Worm (Caenorhabditis elegans) whole organism, L1 larva: ENCODE measurements around the gene odd-1.

Experiments used
- C04F5.9 ChIP-seq: sonication (generic microtip); optimal IDR thresholded peaks from 2 replicates; lab custom pipeline; 2016; ENCODE audit warnings: missing genetic modification characterization, missing compliant biosample characterization
- C16A3.4 ChIP-seq: fragments of 150-350 bp; optimal IDR thresholded peaks from 2 replicates; lab custom pipeline; 2014; ENCODE audit warnings: missing biosample characterization, missing genetic modification characterization
- alr-1 ChIP-seq: fragments of 200-800 bp; sonication (Bioruptor generic); optimal IDR thresholded peaks from 2 replicates; lab custom pipeline; 2018; ENCODE audit warnings: borderline replicate concordance, mild to moderate bottlenecking, missing genetic modification characterization, missing compliant biosample characterization
- aly-2 ChIP-seq: fragments of 150-350 bp; optimal IDR thresholded peaks from 2 replicates; lab custom pipeline; 2014; ENCODE audit warnings: missing biosample characterization, missing genetic modification characterization
- ama-1 ChIP-seq: fragments of 150-350 bp; optimal IDR thresholded peaks from 2 replicates; lab custom pipeline; 2014
- blmp-1 ChIP-seq: fragments of 150-350 bp; optimal IDR thresholded peaks from 2 replicates; lab custom pipeline; 2014; ENCODE audit warnings: missing biosample characterization, missing genetic modification characterization
- ceh-88 ChIP-seq: fragments of 200-800 bp; sonication (Bioruptor generic); IDR thresholded peaks from 2 replicates; pipeline ENCODE4 v1.3.6; 2022; ENCODE audit warnings: missing genetic modification characterization, missing compliant biosample characterization
- ceh-90 ChIP-seq: sonication (generic microtip); optimal IDR thresholded peaks from 2 replicates; lab custom pipeline; 2016; ENCODE audit warnings: missing genetic modification characterization, missing compliant biosample characterization
- dpl-1 ChIP-seq, 3 experiments: fragments of 150-350 bp in 2 of 3; sonication (generic microtip) in 1 of 3; optimal IDR thresholded peaks; 2 replicates each; lab custom pipeline; 2014 to 2017; ENCODE audit warnings: missing biosample characterization in 3 of 3, missing genetic modification characterization in 3 of 3, missing genetic modification reagents in 3 of 3
- dsc-1 ChIP-seq: sonication (generic microtip); optimal IDR thresholded peaks from 2 replicates; lab custom pipeline; 2016; ENCODE audit warnings: mild to moderate bottlenecking, missing genetic modification characterization, missing compliant biosample characterization
- efl-1 ChIP-seq, 4 experiments: fragments of 150-350 bp; optimal IDR thresholded peaks in 3 of 4; peaks in 1 of 4; 1 replicate in 1 of 4; 2 replicates in 3 of 4; lab custom pipeline; 2014; ENCODE audit warnings: missing biosample characterization in 2 of 4, missing genetic modification characterization in 2 of 4, missing genetic modification reagents in 2 of 4
- efl-3 ChIP-seq: fragments of 200-800 bp; sonication (Bioruptor generic); optimal IDR thresholded peaks from 2 replicates; lab custom pipeline; 2018; ENCODE audit warnings: mild to moderate bottlenecking, missing genetic modification characterization, missing compliant biosample characterization
- elt-2 ChIP-seq: sonication (generic microtip); optimal IDR thresholded peaks from 2 replicates; lab custom pipeline; 2016; ENCODE audit warnings: missing genetic modification characterization, mild to moderate bottlenecking, inconsistent platforms, missing compliant biosample characterization, missing genetic modification reagents
- ets-5 ChIP-seq: fragments of 200-800 bp; sonication (Bioruptor generic); IDR thresholded peaks from 2 replicates; pipeline ENCODE4 v1.3.6; 2022; ENCODE audit warnings: missing genetic modification characterization, missing compliant biosample characterization
- fkh-10 ChIP-seq: sonication (generic microtip); optimal IDR thresholded peaks from 2 replicates; lab custom pipeline; 2017; ENCODE audit warnings: missing biosample characterization, missing genetic modification reagents, missing genetic modification characterization
- fkh-8 ChIP-seq: sonication (generic microtip); optimal IDR thresholded peaks from 2 replicates; lab custom pipeline; 2016; ENCODE audit warnings: mild to moderate bottlenecking, missing genetic modification characterization, missing compliant biosample characterization
- fos-1 ChIP-seq: fragments of 150-350 bp; optimal IDR thresholded peaks from 2 replicates; lab custom pipeline; 2014; ENCODE audit warnings: missing biosample characterization, missing genetic modification characterization
- irx-1 ChIP-seq: sonication (generic microtip); optimal IDR thresholded peaks from 2 replicates; lab custom pipeline; 2016; ENCODE audit warnings: missing genetic modification characterization, missing compliant biosample characterization
- isw-1 ChIP-seq: fragments of 200-800 bp; sonication (Bioruptor generic); IDR thresholded peaks from 2 replicates; pipeline ENCODE4 v1.3.6; 2022; ENCODE audit warnings: missing genetic modification characterization, missing compliant biosample characterization
- lin-13 ChIP-seq: fragments of 150-350 bp; optimal IDR thresholded peaks from 2 replicates; lab custom pipeline; 2014; ENCODE audit warnings: missing biosample characterization, missing genetic modification reagents, missing genetic modification characterization
- lin-14 ChIP-seq: fragments of 200-800 bp; sonication (Bioruptor generic); optimal IDR thresholded peaks from 2 replicates; lab custom pipeline; 2018; ENCODE audit warnings: mild to moderate bottlenecking, missing genetic modification characterization, moderate library complexity, missing compliant biosample characterization
- lin-39 ChIP-seq: fragments of 150-350 bp; optimal IDR thresholded peaks from 2 replicates; lab custom pipeline; 2014; ENCODE audit warnings: missing biosample characterization, missing genetic modification reagents, missing genetic modification characterization
- mab-9 ChIP-seq: fragments of 200-800 bp; sonication (Bioruptor generic); IDR thresholded peaks from 2 replicates; pipeline ENCODE4 v1.3.6; 2022; ENCODE audit warnings: missing genetic modification reagents, missing genetic modification characterization, missing compliant biosample characterization
- mef-2 ChIP-seq: fragments of 150-350 bp; optimal IDR thresholded peaks from 2 replicates; lab custom pipeline; 2014; ENCODE audit warnings: missing biosample characterization, missing genetic modification characterization
- nhr-11 ChIP-seq: fragments of 150-350 bp; optimal IDR thresholded peaks from 2 replicates; lab custom pipeline; 2014; ENCODE audit warnings: missing biosample characterization, missing genetic modification characterization
- nhr-19 ChIP-seq: fragments of 200-800 bp; sonication (Bioruptor generic); conservative IDR thresholded peaks from 2 replicates; pipeline ENCODE4 v1.3.6; 2022; ENCODE audit warnings: missing genetic modification characterization, missing compliant biosample characterization
- nhr-237 ChIP-seq: fragments of 150-350 bp; optimal IDR thresholded peaks from 2 replicates; lab custom pipeline; 2014; ENCODE audit warnings: missing biosample characterization, missing genetic modification characterization
- nhr-47 ChIP-seq: sonication (generic microtip); optimal IDR thresholded peaks from 2 replicates; lab custom pipeline; 2016; ENCODE audit warnings: mild to moderate bottlenecking, missing genetic modification characterization, moderate library complexity, missing compliant biosample characterization
- nhr-71 ChIP-seq: sonication (generic microtip); optimal IDR thresholded peaks from 2 replicates; lab custom pipeline; 2016; ENCODE audit warnings: mild to moderate bottlenecking, missing genetic modification characterization, moderate library complexity, missing compliant biosample characterization
- nhr-76 ChIP-seq: sonication (generic microtip); optimal IDR thresholded peaks from 2 replicates; lab custom pipeline; 2017; ENCODE audit warnings: missing biosample characterization, missing genetic modification characterization
- nhr-84 ChIP-seq: sonication (generic microtip); optimal IDR thresholded peaks from 2 replicates; lab custom pipeline; 2017; ENCODE audit warnings: missing biosample characterization, missing genetic modification characterization
- nhr-85 ChIP-seq: sonication (generic microtip); peaks from one replicate; lab custom pipeline; 2016; ENCODE audit warnings: missing genetic modification characterization, inconsistent platforms, missing compliant biosample characterization
- nhr-90 ChIP-seq: sonication (generic microtip); optimal IDR thresholded peaks from 2 replicates; lab custom pipeline; 2016; ENCODE audit warnings: mild to moderate bottlenecking, missing genetic modification characterization, missing compliant biosample characterization; ENCODE audit not compliant: poor library complexity
- pag-3 ChIP-seq: sonication (generic microtip); optimal IDR thresholded peaks from 2 replicates; lab custom pipeline; 2017; ENCODE audit warnings: missing genetic modification characterization, mild to moderate bottlenecking, missing compliant biosample characterization, antibody characterized with exemption, borderline replicate concordance; ENCODE audit not compliant: insufficient read depth
- pax-3 ChIP-seq: fragments of 200-800 bp; sonication (Bioruptor generic); optimal IDR thresholded peaks from 2 replicates; lab custom pipeline; 2018; ENCODE audit warnings: mild to moderate bottlenecking, missing genetic modification characterization, moderate library complexity, missing compliant biosample characterization
- pqm-1 ChIP-seq: sonication (generic microtip); optimal IDR thresholded peaks from 3 replicates; lab custom pipeline; 2017; ENCODE audit warnings: missing biosample characterization, missing genetic modification characterization
- skn-1 ChIP-seq: fragments of 150-350 bp; optimal IDR thresholded peaks from 2 replicates; lab custom pipeline; 2014; ENCODE audit warnings: missing biosample characterization, missing genetic modification characterization
- snpc-4 ChIP-seq: fragments of 150-350 bp; optimal IDR thresholded peaks from 2 replicates; lab custom pipeline; 2014; ENCODE audit warnings: missing biosample characterization, missing genetic modification characterization
- snu-23 ChIP-seq: sonication (generic microtip); optimal IDR thresholded peaks from 2 replicates; lab custom pipeline; 2016; ENCODE audit warnings: missing genetic modification characterization, missing compliant biosample characterization
- sox-4 ChIP-seq: sonication (generic microtip); optimal IDR thresholded peaks from 2 replicates; lab custom pipeline; 2016; ENCODE audit warnings: missing genetic modification characterization, missing compliant biosample characterization
- sptf-1 ChIP-seq: fragments of 150-350 bp; optimal IDR thresholded peaks from 2 replicates; lab custom pipeline; 2014; ENCODE audit warnings: missing biosample characterization, missing genetic modification characterization
- sup-37 ChIP-seq: fragments of 200-800 bp; sonication (Bioruptor generic); optimal IDR thresholded peaks from 2 replicates; lab custom pipeline; 2018; ENCODE audit warnings: mild to moderate bottlenecking, missing genetic modification characterization, missing compliant biosample characterization
- swsn-7 ChIP-seq: sonication (generic microtip); optimal IDR thresholded peaks from 2 replicates; lab custom pipeline; 2016; ENCODE audit warnings: missing genetic modification characterization, missing compliant biosample characterization
- tbx-2 ChIP-seq: sonication (generic microtip); optimal IDR thresholded peaks from 2 replicates; lab custom pipeline; 2016; ENCODE audit warnings: missing genetic modification characterization, missing compliant biosample characterization
- unc-130 ChIP-seq: fragments of 150-350 bp; optimal IDR thresholded peaks from 2 replicates; lab custom pipeline; 2017; ENCODE audit warnings: missing biosample characterization, missing genetic modification characterization, inconsistent platforms
- unc-30 ChIP-seq: sonication (generic microtip); optimal IDR thresholded peaks from 2 replicates; lab custom pipeline; 2017; ENCODE audit warnings: missing biosample characterization, missing genetic modification characterization
- unc-62 ChIP-seq: fragments of 150-350 bp; optimal IDR thresholded peaks from 2 replicates; lab custom pipeline; 2014; ENCODE audit warnings: missing biosample characterization, missing genetic modification reagents, missing genetic modification characterization
- unc-98 ChIP-seq: fragments of 200-800 bp; sonication (Bioruptor generic); IDR thresholded peaks from 2 replicates; pipeline ENCODE4 v1.3.6; 2022; ENCODE audit warnings: missing genetic modification characterization, missing compliant biosample characterization
- xbp-1 ChIP-seq: sonication (generic microtip); optimal IDR thresholded peaks from 2 replicates; lab custom pipeline; 2016; ENCODE audit warnings: missing genetic modification characterization, missing compliant biosample characterization
- ztf-11 ChIP-seq, 2 experiments: sonication (generic microtip); optimal IDR thresholded peaks; 2 replicates each; lab custom pipeline; 2016 to 2017; ENCODE audit warnings: missing genetic modification characterization in 2 of 2, missing biosample characterization in 1 of 2, missing compliant biosample characterization in 1 of 2

Gene odd-1

ce11 chrIII:7090545-7090944, 17.6 kb upstream of the odd-1 start, which contains the start of gene ZK418.10 (continued):
- TF ChIP-seq unc-130 (tag; lab: Kevin White, UChicago) = no peak
- TF ChIP-seq nhr-85 (tag; lab: Kevin White, UChicago) = no peak
- no peak for TF ChIP-seq snu-23 (GFP tag; lab: Kevin White, UChicago)
- TF ChIP-seq sup-37 (GFP tag; lab: Kevin White, UChicago) = no peak
- no peak for TF ChIP-seq isw-1 (GFP tag; lab: Robert Waterston, UW)
- TF ChIP-seq ztf-11 (tag; optimal IDR thresholded peaks at IDR 0.05; lab: Kevin White, UChicago) = no peak
- no peak for TF ChIP-seq efl-3 (GFP tag; lab: Kevin White, UChicago)
- TF ChIP-seq ceh-90 (tag; lab: Kevin White, UChicago) = no peak
- TF ChIP-seq mef-2 = no peak
- no peak for TF ChIP-seq tbx-2
- TF ChIP-seq elt-2 (tag; lab: Kevin White, UChicago) = no peak
- no peak for TF ChIP-seq ets-5 (GFP tag; lab: Robert Waterston, UW)
- no peak for TF ChIP-seq pqm-1 (tag; lab: Kevin White, UChicago)
- no peak for TF ChIP-seq xbp-1 (tag; lab: Kevin White, UChicago)
- TF ChIP-seq C04F5.9 (tag; lab: Kevin White, UChicago) = no peak
- no peak for TF ChIP-seq nhr-76 (tag; lab: Kevin White, UChicago)
- no peak for TF ChIP-seq unc-98
- peak; percentile 35 for TF ChIP-seq swsn-7 (tag; lab: Kevin White, UChicago)
- TF ChIP-seq ceh-88 (GFP tag; lab: Robert Waterston, UW) = no peak
- no peak for TF ChIP-seq nhr-237
- no peak for TF ChIP-seq fos-1 (tag; lab: Kevin White, UChicago)
- TF ChIP-seq mab-9 (GFP tag; lab: Robert Waterston, UW) = no peak
- TF ChIP-seq dsc-1 = peak; percentile 97
- TF ChIP-seq fkh-8 (tag; lab: Kevin White, UChicago) = peak; percentile 91
- peak; percentile 67 for TF ChIP-seq nhr-47 (tag; lab: Kevin White, UChicago)
- no peak for TF ChIP-seq irx-1
- no peak for TF ChIP-seq unc-62 (GFP tag; lab: Kevin White, UChicago)
- no peak for TF ChIP-seq nhr-90 (tag; lab: Kevin White, UChicago)
- no peak for TF ChIP-seq dpl-1 (GFP tag; optimal IDR thresholded peaks at IDR 0.05; lab: Kevin White, UChicago)
- TF ChIP-seq efl-1 (optimal IDR thresholded peaks at IDR 0.05; lab: Kevin White, UChicago) = no peak
- peak in 1 of 2 experiments; percentile 45 for TF ChIP-seq efl-1 (GFP tag; optimal IDR thresholded peaks at IDR 0.05 in 1 of 2; lab: Kevin White, UChicago)

DNA sequence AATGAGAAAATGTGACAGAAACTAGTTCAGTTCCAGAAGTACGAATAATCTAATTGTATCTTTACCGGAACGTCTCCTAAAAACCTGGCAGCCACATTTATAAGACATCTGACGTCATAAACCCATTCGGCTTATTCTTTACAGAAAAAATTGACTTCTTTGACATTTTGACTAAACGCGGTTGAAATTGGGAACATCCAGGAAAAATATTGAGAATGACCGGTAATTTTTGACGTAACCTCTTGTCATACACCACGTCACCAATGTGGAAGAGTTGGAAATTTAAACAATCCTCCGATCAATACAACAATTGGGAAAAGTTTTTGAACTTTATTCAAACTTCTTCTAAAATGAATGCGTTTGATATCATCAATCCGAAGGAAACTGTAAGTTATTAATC, 17.1 kb upstream of the odd-1 start, which contains the start of gene ZK418.2:
ZK418.2 (plus strand) TSS at position 301 of the 400 bp plus-strand sequence.
- no peak for TF ChIP-seq lin-13 (GFP tag; lab: Kevin White, UChicago)
- no peak for TF ChIP-seq pax-3 (tag; lab: Kevin White, UChicago)
- TF ChIP-seq alr-1 (tag; lab: Kevin White, UChicago) = no peak
- no peak for TF ChIP-seq nhr-90 (tag; lab: Kevin White, UChicago)
- no peak for TF ChIP-seq ets-5 (GFP tag; lab: Robert Waterston, UW)
- TF ChIP-seq nhr-19 (GFP tag; lab: Robert Waterston, UW) = no peak
- no peak for TF ChIP-seq fkh-10 (GFP tag; lab: Kevin White, UChicago)
- no peak for TF ChIP-seq ceh-88 (GFP tag; lab: Robert Waterston, UW)
- TF ChIP-seq lin-14 (GFP tag; lab: Kevin White, UChicago) = no peak
- no peak for TF ChIP-seq sox-4 (tag; lab: Kevin White, UChicago)
- no peak for TF ChIP-seq ama-1 (lab: Kevin White, UChicago)
- no peak for TF ChIP-seq unc-98

DNA sequence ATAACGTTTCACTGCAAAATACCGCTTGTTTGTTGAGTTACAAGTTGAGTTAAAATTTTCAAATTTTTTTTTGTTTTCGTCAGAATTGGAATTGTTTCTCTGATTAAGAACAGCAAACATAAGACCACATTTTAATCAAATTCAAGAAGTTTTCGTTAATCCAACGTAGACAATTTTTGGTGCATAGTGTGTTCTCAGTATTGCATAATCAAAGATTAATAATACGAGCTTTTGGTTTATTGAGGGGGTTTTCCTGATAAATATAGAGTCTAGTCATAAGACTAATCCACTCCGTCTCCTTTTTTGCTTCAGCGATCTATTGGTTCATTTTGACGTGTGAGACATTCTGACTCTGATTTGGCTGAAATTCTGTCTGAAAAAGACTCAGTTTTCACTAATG, 13.0 kb upstream of the odd-1 start, which contains the start of gene nhr-9:
nhr-9 (plus strand) TSS at position 307 of the 400 bp plus-strand sequence.
- TF ChIP-seq pax-3 (tag; lab: Kevin White, UChicago) (peak; percentile 38), lin-39 (tag; lab: Kevin White, UChicago) (no peak), nhr-11 (tag; lab: Kevin White, UChicago) (peak; percentile 64), sox-4 (tag; lab: Kevin White, UChicago) (peak; percentile 39), ama-1 (lab: Kevin White, UChicago) (no peak), sup-37 (GFP tag; lab: Kevin White, UChicago) (no peak), nhr-19 (GFP tag; lab: Robert Waterston, UW) (no peak), C16A3.4 (no peak), pag-3 (tag; lab: Kevin White, UChicago) (no peak), skn-1 (no peak), nhr-71 (tag; lab: Kevin White, UChicago) (peak; percentile 50), C04F5.9 (tag; lab: Kevin White, UChicago) (no peak), aly-2 (tag; lab: Kevin White, UChicago) (no peak), unc-30 (no peak), nhr-84 (tag; lab: Kevin White, UChicago) (no peak), elt-2 (tag; lab: Kevin White, UChicago) (no peak), nhr-90 (tag; lab: Kevin White, UChicago) (no peak), blmp-1 (tag; lab: Kevin White, UChicago) (no peak), snpc-4 (tag; lab: Kevin White, UChicago) (no peak), sptf-1 (tag; lab: Kevin White, UChicago) (no peak)
